Fruit fly (Drosophila melanogaster): ENCODE measurements around the gene CYLD.
A peak's percentile ranks its signal among the peaks of the same experiment; 100 is the strongest.

The CYLD gene

dm6 chr2L:10306518-10307260 is 7.0 kb upstream of the CYLD start, which contains the start of the genes CG5390 and CG4968 (continued):
- TF ChIP-seq schlank (tag; optimal IDR thresholded peaks at IDR 0.05): peak; percentile 18
- TF ChIP-seq Nf-YA (GFP tag; IDR thresholded peaks at IDR 0.05): peak; percentile 47; the same call in 1 of the 2 replicates
- no peak for TF ChIP-seq lov (optimal IDR thresholded peaks at IDR 0.05)
- TF ChIP-seq lov (GFP tag; IDR thresholded peaks at IDR 0.05): no peak
- TF ChIP-seq HLH4C (GFP tag; IDR thresholded peaks at IDR 0.05; ENCODE audit: partially characterized antibody): peak; percentile 48; the same call in 1 of the 3 replicates
- TF ChIP-seq ERR (GFP tag; optimal IDR thresholded peaks at IDR 0.05): no peak
- peak; percentile 78 for TF ChIP-seq CG2712 (tag; optimal IDR thresholded peaks at IDR 0.05)
- TF ChIP-seq Drgx (GFP tag; IDR thresholded peaks at IDR 0.05): peak; percentile 86
- TF ChIP-seq Usf (GFP tag; optimal IDR thresholded peaks at IDR 0.05): no peak
- no peak for TF ChIP-seq fu2 (GFP tag; optimal IDR thresholded peaks at IDR 0.05)
- no peak for TF ChIP-seq Abd-B (GFP tag; optimal IDR thresholded peaks at IDR 0.05)
- TF ChIP-seq jing (GFP tag; optimal IDR thresholded peaks at IDR 0.05): no peak
- TF ChIP-seq p53 (GFP tag; optimal IDR thresholded peaks at IDR 0.05): no peak
- no peak for TF ChIP-seq Bdp1 (GFP tag; optimal IDR thresholded peaks at IDR 0.05)
- no peak for TF ChIP-seq btn (GFP tag; optimal IDR thresholded peaks at IDR 0.05)
- TF ChIP-seq nom (GFP tag; optimal IDR thresholded peaks at IDR 0.05): peak; percentile 54
- TF ChIP-seq usp (GFP tag; optimal IDR thresholded peaks at IDR 0.05): no peak
- peak; percentile 39; the same call in 1 of the 2 replicates for TF ChIP-seq CG11085 (GFP tag; IDR thresholded peaks at IDR 0.05)
- TF ChIP-seq Hmx (GFP tag; optimal IDR thresholded peaks at IDR 0.05): no peak
- peak; percentile 58 for TF ChIP-seq salm (tag; optimal IDR thresholded peaks at IDR 0.05)
- TF ChIP-seq Doc3 (GFP tag; IDR thresholded peaks at IDR 0.05; ENCODE audit: partially characterized antibody): no peak
- peak; percentile 67 for TF ChIP-seq Xbp1 (GFP tag; optimal IDR thresholded peaks at IDR 0.05)
- TF ChIP-seq CG15011 (GFP tag; optimal IDR thresholded peaks at IDR 0.05): peak; percentile 30
- peak; percentile 68 for TF ChIP-seq CG17385 (GFP tag; optimal IDR thresholded peaks at IDR 0.05)
- TF ChIP-seq Sry-δ (GFP tag; optimal IDR thresholded peaks at IDR 0.05): peak; percentile 76
- TF ChIP-seq ara (GFP tag; IDR thresholded peaks at IDR 0.05): no peak
- TF ChIP-seq her (GFP tag; optimal IDR thresholded peaks at IDR 0.05): no peak
- TF ChIP-seq mld (GFP tag; IDR thresholded peaks at IDR 0.05; ENCODE audit: partially characterized antibody): no peak
- no peak for TF ChIP-seq CG6689 (GFP tag; IDR thresholded peaks at IDR 0.05)
- peak; percentile 80 for TF ChIP-seq PHDP (tag; optimal IDR thresholded peaks at IDR 0.05)
- peak; percentile 66 for TF ChIP-seq CG8290 (GFP tag; optimal IDR thresholded peaks at IDR 0.05)
- no peak for TF ChIP-seq CG8290 (tag; optimal IDR thresholded peaks at IDR 0.05)
- peak; percentile 57; the same call in 1 of the 3 replicates for TF ChIP-seq so (GFP tag; IDR thresholded peaks at IDR 0.05)
- peak; percentile 72 for TF ChIP-seq CG4617 (GFP tag; optimal IDR thresholded peaks at IDR 0.05; ENCODE audit: borderline replicate concordance)
- TF ChIP-seq en (GFP tag; optimal IDR thresholded peaks at IDR 0.05): no peak
- no peak for TF ChIP-seq CG7271 (tag; optimal IDR thresholded peaks at IDR 0.05)
- no peak for TF ChIP-seq CG17612 (GFP tag; IDR thresholded peaks at IDR 0.05)
- TF ChIP-seq h (optimal IDR thresholded peaks at IDR 0.05): no peak
- peak; percentile 71 for TF ChIP-seq B-H2 (GFP tag; optimal IDR thresholded peaks at IDR 0.05)
- peak; percentile 77 for TF ChIP-seq slbo (GFP tag; IDR thresholded peaks at IDR 0.05)
- no peak for TF ChIP-seq CG1792 (GFP tag; optimal IDR thresholded peaks at IDR 0.05)
- TF ChIP-seq fru (optimal IDR thresholded peaks at IDR 0.05): no peak
- peak; percentile 81 for TF ChIP-seq MESR4 (GFP tag; optimal IDR thresholded peaks at IDR 0.05)
- no peak for TF ChIP-seq cwo (GFP tag; optimal IDR thresholded peaks at IDR 0.05)
- peak; percentile 87 for TF ChIP-seq Med (GFP tag)
- TF ChIP-seq Hr51 (GFP tag; optimal IDR thresholded peaks at IDR 0.05): peak; percentile 30 to 83
- peak; percentile 20 for TF ChIP-seq gcm2 (GFP tag; optimal IDR thresholded peaks at IDR 0.05)
- TF ChIP-seq CG9817 (tag; optimal IDR thresholded peaks at IDR 0.05): no peak
- 0 out of 2 replicates have a peak, but pooled peaks have one; percentile 14 for TF ChIP-seq CG14667 (GFP tag; IDR thresholded peaks at IDR 0.05)
- peak; percentile 43 for TF ChIP-seq sqz (GFP tag; optimal IDR thresholded peaks at IDR 0.05)
- TF ChIP-seq kay (GFP tag; optimal IDR thresholded peaks at IDR 0.05): peak; percentile 33
